Worm (Caenorhabditis elegans): ENCODE results near the gene cutl-4.

DNA sequence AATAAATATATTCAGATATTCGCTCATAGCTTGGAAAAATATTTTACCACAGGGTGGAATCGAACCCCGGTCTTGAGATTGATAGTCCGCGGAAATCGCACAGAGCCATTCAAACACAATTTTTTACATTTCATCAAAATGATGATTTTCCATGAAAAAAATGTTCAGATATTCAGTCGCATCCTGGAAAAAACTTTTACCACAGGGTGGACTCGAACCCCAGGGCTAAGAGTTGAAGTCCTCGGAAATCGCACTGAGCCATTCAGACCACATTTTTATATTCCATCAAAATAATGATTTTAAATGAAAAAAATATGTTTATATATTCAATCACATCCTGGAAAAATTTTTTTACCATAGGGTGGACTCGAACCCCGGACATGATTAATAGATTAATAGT is 17.1 kb downstream of the cutl-4 start:
- TF ChIP-seq sptf-2 (GFP tag; optimal IDR thresholded peaks at IDR 0.05): no peak
- no peak for TF ChIP-seq F55B11.4 (tag; optimal IDR thresholded peaks at IDR 0.05; ENCODE audit: borderline replicate concordance, insufficient read depth)
- no peak for TF ChIP-seq F57C9.4 (tag; optimal IDR thresholded peaks at IDR 0.05)
- TF ChIP-seq ztf-28 (GFP tag; IDR thresholded peaks at IDR 0.05): no peak
- no peak for TF ChIP-seq unc-62 (GFP tag; optimal IDR thresholded peaks at IDR 0.05)
- TF ChIP-seq mes-4 (tag; optimal IDR thresholded peaks at IDR 0.05): no peak
- TF ChIP-seq ceh-58 (GFP tag; IDR thresholded peaks at IDR 0.05): no peak
- TF ChIP-seq snpc-4 (GFP tag; optimal IDR thresholded peaks at IDR 0.05): no peak
- no peak for TF ChIP-seq snpc-4 (tag; optimal IDR thresholded peaks at IDR 0.05)

Data from whole organism, young adult.